Fruit fly (Drosophila melanogaster) whole organism, pupa: ENCODE results near the gene CG3246.

Experiments
- CG17806 ChIP-seq: fragments of 200-800 bp; sonication (Bioruptor generic); optimal IDR thresholded peaks from 2 replicates; lab custom pipeline; 2018; ENCODE audit warnings: missing biosample characterization, mild to moderate bottlenecking, missing genetic modification characterization, moderate library complexity
- CG32121 ChIP-seq: fragments of 200-800 bp; sonication (Bioruptor generic); IDR thresholded peaks from 2 replicates; pipeline ENCODE4 v1.3.6; 2022; ENCODE audit warnings: missing biosample characterization, missing genetic modification characterization
- CG4496 ChIP-seq: fragments of 200-800 bp; sonication (Bioruptor generic); IDR thresholded peaks from 3 replicates; pipeline ENCODE4 v1.3.6; 2022; ENCODE audit warnings: missing biosample characterization, missing genetic modification characterization
- CG9948 ChIP-seq: fragments of 200-800 bp; sonication (Bioruptor generic); optimal IDR thresholded peaks from 2 replicates; lab custom pipeline; 2018; ENCODE audit warnings: missing biosample characterization, mild to moderate bottlenecking, missing genetic modification characterization, moderate library complexity
- EcR ChIP-seq: fragments of 200-800 bp; sonication (Bioruptor generic); optimal IDR thresholded peaks from 3 replicates; lab custom pipeline; 2019; ENCODE audit warnings: missing biosample characterization, missing genetic modification characterization, mild to moderate bottlenecking, moderate library complexity, missing genetic modification reagents
- Ets98B ChIP-seq: fragments of 200-800 bp; sonication (Bioruptor generic); IDR thresholded peaks from 2 replicates; pipeline ENCODE4 v1.3.6; 2022; ENCODE audit warnings: missing biosample characterization, missing genetic modification characterization
- Pif1A ChIP-seq: fragments of 200-800 bp; sonication (Bioruptor generic); optimal IDR thresholded peaks from 3 replicates; lab custom pipeline; 2016; ENCODE audit warnings: missing biosample characterization, missing genetic modification characterization
- Pif1B ChIP-seq: fragments of 200-800 bp; sonication (Bioruptor generic); optimal IDR thresholded peaks from 3 replicates; lab custom pipeline; 2016; ENCODE audit warnings: missing biosample characterization, missing genetic modification characterization
- Snoo ChIP-seq: fragments of 200-800 bp; sonication (Bioruptor generic); optimal IDR thresholded peaks from 3 replicates; lab custom pipeline; 2017; ENCODE audit warnings: missing biosample characterization, mild to moderate bottlenecking, missing genetic modification characterization, inconsistent platforms
- rn ChIP-seq: fragments of 200-800 bp; sonication (Bioruptor generic); IDR thresholded peaks from 2 replicates; pipeline ENCODE4 v1.3.6; 2022; ENCODE audit warnings: missing biosample characterization, missing genetic modification characterization

- TF ChIP-seq Pif1A (GFP tag; lab: Kevin White, UChicago) (no peak), CG9948 (tag; lab: Kevin White, UChicago) (peak; percentile 52), CG17806 (tag; lab: Kevin White, UChicago) (peak; percentile 63), Pif1B (no peak), CG4496 (GFP tag; lab: Robert Waterston, UW) (peak; percentile 90), rn (GFP tag; lab: Robert Waterston, UW) (peak; percentile 83), EcR (GFP tag; lab: Kevin White, UChicago) (no peak), Snoo (tag; lab: Kevin White, UChicago) (no peak), CG32121 (GFP tag; lab: Robert Waterston, UW) (peak; percentile 92), Ets98B (GFP tag; lab: Robert Waterston, UW) (peak; percentile 92)
Measured at dm6 chr2L:3440322-3440721, 21.4 kb downstream of the CG3246 start.
